Fruit fly (Drosophila melanogaster) S2 (cell line): Measurements from ENCODE around the gene CG1231.

Source experiments
- CG8478 ChIP-seq: fragments of >200 bp; optimal IDR thresholded peaks from 2 replicates; lab custom pipeline; 2018
- CTCF ChIP-seq, 2 experiments: fragments of >200 bp; optimal IDR thresholded peaks; 2 replicates each; lab custom pipeline; 2018

- TF ChIP-seq CTCF (optimal IDR thresholded peaks at IDR 0.05; lab: Kevin White, UChicago), result no peak
- TF ChIP-seq CG8478 (lab: Kevin White, UChicago), result no peak
Observed at dm6 chr3L:380886-381546, 24.8 kb downstream of the CG1231 start.
